Worm (Caenorhabditis elegans) whole organism, L4/young adult: Measurements from ENCODE around the gene ceh-92.

ENCODE experiments used
- W03F9.2 ChIP-seq: fragments of 150-350 bp; optimal IDR thresholded peaks from 2 replicates; lab custom pipeline; 2014; ENCODE audit warnings: missing biosample characterization, missing genetic modification characterization
- dao-5 ChIP-seq: sonication (generic microtip); optimal IDR thresholded peaks from 2 replicates; lab custom pipeline; 2016; ENCODE audit warnings: missing genotype, missing genetic modification characterization, moderate library complexity, missing compliant biosample characterization
- him-1 ChIP-seq: sonication (generic microtip); optimal IDR thresholded peaks from 2 replicates; lab custom pipeline; 2016; ENCODE audit warnings: missing genotype, missing genetic modification reagents, missing genetic modification characterization, missing compliant biosample characterization

ce11 chrIII:11565602-11566001 lies 15.8 kb upstream of the ceh-92 start, which contains the start of gene Y66D12A.10:
- TF ChIP-seq W03F9.2 (tag; lab: Kevin White, UChicago) (no peak), him-1 (tag; lab: Kevin White, UChicago) (no peak), dao-5 (tag; lab: Kevin White, UChicago) (no peak)
